Fruit fly (Drosophila melanogaster): ENCODE measurements around the gene Tgs1.

Gene Tgs1

DNA sequence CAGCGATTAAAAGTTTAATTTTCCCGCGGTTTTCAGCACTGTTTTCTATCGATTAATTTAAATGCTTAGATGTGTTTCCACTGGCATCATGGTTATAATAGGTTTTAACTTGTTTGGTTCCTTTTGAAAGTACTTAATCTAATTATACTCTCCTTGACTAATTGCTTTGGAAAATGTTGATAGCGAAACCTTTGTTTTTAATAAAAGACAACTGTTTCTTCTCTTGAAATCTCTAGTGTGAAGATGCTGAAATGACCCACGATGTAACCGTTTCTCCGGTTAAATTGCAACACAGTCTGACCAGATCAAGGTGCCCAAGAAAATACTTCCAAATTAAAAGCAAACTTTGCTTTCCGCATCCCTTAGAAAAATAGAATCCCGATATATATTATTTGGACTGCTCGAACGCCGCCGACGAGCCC, 43.6 kb downstream of the Tgs1 start, which contains the start of gene Dlc90F (continued):
- TF ChIP-seq btn (GFP tag; optimal IDR thresholded peaks at IDR 0.05): peak; percentile 22
- peak; percentile 68 for TF ChIP-seq p53 (GFP tag; optimal IDR thresholded peaks at IDR 0.05)
- peak; percentile 83 for TF ChIP-seq CG11560 (tag; IDR thresholded peaks at IDR 0.05)
- TF ChIP-seq Ets65A (GFP tag): peak; percentile 98
- no peak; the same call in 1 of the 2 replicates for TF ChIP-seq ro (GFP tag; IDR thresholded peaks at IDR 0.05)
- peak; percentile 26 for TF ChIP-seq salm (tag; optimal IDR thresholded peaks at IDR 0.05)
- peak; percentile 38 for TF ChIP-seq CG31388 (GFP tag; optimal IDR thresholded peaks at IDR 0.05)
- peak; percentile 82 for TF ChIP-seq crc (GFP tag; optimal IDR thresholded peaks at IDR 0.05)
- TF ChIP-seq D (optimal IDR thresholded peaks at IDR 0.05): no peak
- TF ChIP-seq D (GFP tag; optimal IDR thresholded peaks at IDR 0.05): peak; percentile 22
- no peak for TF ChIP-seq br (optimal IDR thresholded peaks at IDR 0.05)
- TF ChIP-seq Deaf1 (tag; optimal IDR thresholded peaks at IDR 0.05): peak; percentile 26
- peak; percentile 69 for TF ChIP-seq Nf-YC (tag; optimal IDR thresholded peaks at IDR 0.05)
- TF ChIP-seq cwo (GFP tag; optimal IDR thresholded peaks at IDR 0.05): peak; percentile 10
- peak; percentile 77; the same call in 2 of the 3 replicates for TF ChIP-seq H15 (GFP tag; IDR thresholded peaks at IDR 0.05)
- TF ChIP-seq jigr1 (GFP tag; IDR thresholded peaks at IDR 0.05): peak; percentile 69; the same call in 1 of the 3 replicates
- peak; percentile 46; the same call in 1 of the 2 replicates for TF ChIP-seq danr (GFP tag; IDR thresholded peaks at IDR 0.05)
- TF ChIP-seq Hr51 (GFP tag; optimal IDR thresholded peaks at IDR 0.05): peak in 1 of 2 experiments; percentile 84
- TF ChIP-seq sr (GFP tag; IDR thresholded peaks at IDR 0.05): no peak
- peak; percentile 60 for TF ChIP-seq ap (GFP tag; IDR thresholded peaks at IDR 0.05)
- TF ChIP-seq hb (GFP tag; IDR thresholded peaks at IDR 0.05; ENCODE audit: partially characterized antibody): no peak
- TF ChIP-seq Bdp1 (GFP tag; optimal IDR thresholded peaks at IDR 0.05): peak; percentile 72
- TF ChIP-seq otp (GFP tag; IDR thresholded peaks at IDR 0.05): 0 out of 3 replicates have a peak, but pooled peaks have one; percentile 39
- TF ChIP-seq Poxn (GFP tag; IDR thresholded peaks at IDR 0.05): no peak
- no peak for TF ChIP-seq luna (GFP tag; optimal IDR thresholded peaks at IDR 0.05)
- TF ChIP-seq CG13287 (GFP tag; IDR thresholded peaks at IDR 0.05; ENCODE audit: partially characterized antibody): peak; percentile 55
- peak; percentile 27 for TF ChIP-seq bigmax (GFP tag; optimal IDR thresholded peaks at IDR 0.05)
- TF ChIP-seq stwl (tag; optimal IDR thresholded peaks at IDR 0.05): peak; percentile 87
- peak; percentile 86 for TF ChIP-seq CG3847 (GFP tag; IDR thresholded peaks at IDR 0.05)
- peak; percentile 18 for TF ChIP-seq CG2202 (tag; optimal IDR thresholded peaks at IDR 0.05)
- TF ChIP-seq bab2 (GFP tag; optimal IDR thresholded peaks at IDR 0.05): peak; percentile 85
- no peak for TF ChIP-seq Opbp (GFP tag; IDR thresholded peaks at IDR 0.05; ENCODE audit: partially characterized antibody)
- no peak for TF ChIP-seq schlank (tag; optimal IDR thresholded peaks at IDR 0.05)
- no peak for TF ChIP-seq CG17568 (GFP tag; optimal IDR thresholded peaks at IDR 0.05)
- peak; percentile 86 for TF ChIP-seq CHES-1-like (GFP tag; optimal IDR thresholded peaks at IDR 0.05)
- peak; percentile 33 for TF ChIP-seq gro (GFP tag; optimal IDR thresholded peaks at IDR 0.05)
- TF ChIP-seq CG12299 (tag; optimal IDR thresholded peaks at IDR 0.05): peak; percentile 25
- peak; percentile 49 for TF ChIP-seq disco-r (GFP tag; optimal IDR thresholded peaks at IDR 0.05)
- peak; percentile 76 for TF ChIP-seq CG2678 (tag; optimal IDR thresholded peaks at IDR 0.05)
- peak; percentile 6 for TF ChIP-seq tup (GFP tag; optimal IDR thresholded peaks at IDR 0.05)
- peak; percentile 17 for TF ChIP-seq CG4328 (GFP tag; optimal IDR thresholded peaks at IDR 0.05)
- no peak for TF ChIP-seq bowl (GFP tag; IDR thresholded peaks at IDR 0.05)
- TF ChIP-seq inv (GFP tag; IDR thresholded peaks at IDR 0.05; ENCODE audit: partially characterized antibody): peak; percentile 29; the same call in 1 of the 2 replicates
- TF ChIP-seq CG15514 (GFP tag; optimal IDR thresholded peaks at IDR 0.05): peak; percentile 67
- peak; percentile 44 for TF ChIP-seq Dp (GFP tag; optimal IDR thresholded peaks at IDR 0.05)
- peak; percentile 28; the same call in 1 of the 2 replicates for TF ChIP-seq Ravus (GFP tag; IDR thresholded peaks at IDR 0.05)
- peak; percentile 68 for TF ChIP-seq Drgx (GFP tag; IDR thresholded peaks at IDR 0.05)
- TF ChIP-seq CG11504 (tag; optimal IDR thresholded peaks at IDR 0.05): peak; percentile 79
- TF ChIP-seq PHDP (tag; optimal IDR thresholded peaks at IDR 0.05): peak; percentile 68
- peak; percentile 64 for TF ChIP-seq Dref (GFP tag; IDR thresholded peaks at IDR 0.05)
- TF ChIP-seq CG2712 (tag; optimal IDR thresholded peaks at IDR 0.05): peak; percentile 83
